Worm (Caenorhabditis elegans) whole organism, L2 larva: Measurements from ENCODE around the gene wht-2.
A peak's percentile ranks its signal among the peaks of the same experiment; 100 is the strongest.

Source experiments
- F13H6.1 ChIP-seq: sonication (generic microtip); optimal IDR thresholded peaks from 2 replicates; lab custom pipeline; 2016; ENCODE audit warnings: missing genetic modification characterization, missing compliant biosample characterization
- dmd-4 ChIP-seq: sonication (generic microtip); optimal IDR thresholded peaks from 2 replicates; lab custom pipeline; 2017; ENCODE audit warnings: missing biosample characterization, missing genetic modification characterization
- fos-1 ChIP-seq: fragments of 150-350 bp; optimal IDR thresholded peaks from 2 replicates; lab custom pipeline; 2014; ENCODE audit warnings: missing biosample characterization, missing genetic modification characterization
- lin-11 ChIP-seq: fragments of 150-350 bp; sonication (generic microtip); optimal IDR thresholded peaks from 2 replicates; lab custom pipeline; 2014; ENCODE audit warnings: missing biosample characterization, missing genetic modification characterization, inconsistent platforms, mixed read lengths
- lin-39 ChIP-seq: fragments of 150-350 bp; optimal IDR thresholded peaks from 2 replicates; lab custom pipeline; 2014; ENCODE audit warnings: missing biosample characterization, missing genetic modification reagents, missing genetic modification characterization
- nhr-10 ChIP-seq: sonication (generic microtip); optimal IDR thresholded peaks from 2 replicates; lab custom pipeline; 2017; ENCODE audit warnings: missing biosample characterization, missing genetic modification characterization
- nhr-12 ChIP-seq: fragments of 150-350 bp; optimal IDR thresholded peaks from 2 replicates; lab custom pipeline; 2014; ENCODE audit warnings: missing biosample characterization, missing genetic modification characterization
- snpc-4 ChIP-seq: fragments of 150-350 bp; optimal IDR thresholded peaks from 2 replicates; lab custom pipeline; 2014; ENCODE audit warnings: missing biosample characterization, missing genetic modification characterization

DNA sequence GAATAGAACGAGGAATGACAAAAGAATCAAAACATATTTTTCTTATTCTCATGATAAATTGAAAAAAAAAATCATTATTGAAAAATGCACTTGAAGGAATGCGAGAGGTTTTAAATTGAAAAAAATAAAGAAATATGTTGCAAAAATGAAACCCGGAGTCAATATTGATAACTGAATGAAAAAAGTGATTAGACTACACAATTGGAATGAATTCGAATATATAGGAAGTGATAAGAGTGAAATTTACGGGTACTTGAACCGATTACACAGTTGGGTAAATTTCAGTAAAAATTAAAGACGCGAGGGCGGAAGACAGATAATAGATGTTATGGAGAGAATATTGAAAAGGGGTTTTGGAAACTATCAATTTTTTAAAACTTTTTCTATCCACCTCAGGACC, 18.8 kb downstream of the wht-2 start:
- no peak for TF ChIP-seq F13H6.1 (tag; lab: Kevin White, UChicago)
- TF ChIP-seq snpc-4 (tag; lab: Kevin White, UChicago), result no peak
- TF ChIP-seq nhr-12, result no peak
- no peak for TF ChIP-seq lin-11 (tag; lab: Kevin White, UChicago)
- TF ChIP-seq dmd-4 (tag; lab: Kevin White, UChicago), result no peak
- TF ChIP-seq nhr-10 (tag; lab: Kevin White, UChicago), result no peak
- no peak for TF ChIP-seq lin-39 (tag; lab: Kevin White, UChicago)
- peak; percentile 73 for TF ChIP-seq fos-1 (tag; lab: Kevin White, UChicago)
